Fruit fly (Drosophila melanogaster): ENCODE results near the gene Top2.

Gene Top2

dm6 chr2L:19439598-19440230, 13.6 kb downstream of the Top2 start (continued):
- TF ChIP-seq CG11762 (GFP tag; optimal IDR thresholded peaks at IDR 0.05; ENCODE audit: insufficient read depth) (no peak), CG6276 (GFP tag; optimal IDR thresholded peaks at IDR 0.05) (no peak), esn (GFP tag; optimal IDR thresholded peaks at IDR 0.05) (no peak), CG6854 (GFP tag; optimal IDR thresholded peaks at IDR 0.05) (no peak), fd59A (GFP tag; optimal IDR thresholded peaks at IDR 0.05) (peak; percentile 73), ss (GFP tag; optimal IDR thresholded peaks at IDR 0.05) (no peak), Ets21C (GFP tag; optimal IDR thresholded peaks at IDR 0.05) (peak; percentile 65), salr (GFP tag; optimal IDR thresholded peaks at IDR 0.05) (peak; percentile 34 to 75), Sox14 (GFP tag; optimal IDR thresholded peaks at IDR 0.05) (peak; percentile 77), CG6808 (GFP tag; optimal IDR thresholded peaks at IDR 0.05) (peak; percentile 51), CG9139 (GFP tag; optimal IDR thresholded peaks at IDR 0.05) (no peak), lz (GFP tag; optimal IDR thresholded peaks at IDR 0.05) (no peak), CG10631 (GFP tag; optimal IDR thresholded peaks at IDR 0.05) (peak; percentile 76), Hr38 (GFP tag; optimal IDR thresholded peaks at IDR 0.05) (no peak), topi (GFP tag; optimal IDR thresholded peaks at IDR 0.05) (peak; percentile 49), CG3919 (GFP tag; optimal IDR thresholded peaks at IDR 0.05) (peak; percentile 48), Smox (GFP tag; optimal IDR thresholded peaks at IDR 0.05) (peak; percentile 48), cyc (GFP tag; optimal IDR thresholded peaks at IDR 0.05) (peak; percentile 36), CG6163 (GFP tag; IDR thresholded peaks at IDR 0.05) (peak; percentile 71), CG11294 (GFP tag; IDR thresholded peaks at IDR 0.05) (no peak), OdsH (GFP tag; optimal IDR thresholded peaks at IDR 0.05) (peak; percentile 83), CG16779 (tag; optimal IDR thresholded peaks at IDR 0.05) (peak; percentile 33), Hr4 (GFP tag; optimal IDR thresholded peaks at IDR 0.05) (peak; percentile 81), CG7368 (GFP tag; optimal IDR thresholded peaks at IDR 0.05) (peak; percentile 7), Sox102F (GFP tag; optimal IDR thresholded peaks at IDR 0.05) (peak; percentile 16), CG15336 (GFP tag; IDR thresholded peaks at IDR 0.05) (peak; percentile 74), vri (GFP tag; optimal IDR thresholded peaks at IDR 0.05) (no peak), achi (GFP tag; optimal IDR thresholded peaks at IDR 0.05) (peak; percentile 83), dac (GFP tag; optimal IDR thresholded peaks at IDR 0.05) (peak; percentile 67), CG8119 (GFP tag; IDR thresholded peaks at IDR 0.05) (peak; percentile 77), net (GFP tag; optimal IDR thresholded peaks at IDR 0.05) (peak; percentile 86), CG8319 (GFP tag; optimal IDR thresholded peaks at IDR 0.05) (peak; percentile 7), Ets96B (tag; optimal IDR thresholded peaks at IDR 0.05) (peak; percentile 81), spab (GFP tag; optimal IDR thresholded peaks at IDR 0.05) (peak; percentile 27)

- TF ChIP-seq net (GFP tag; optimal IDR thresholded peaks at IDR 0.05) (no peak), Hr4 (GFP tag; optimal IDR thresholded peaks at IDR 0.05) (peak; percentile 18), pdm3 (GFP tag; optimal IDR thresholded peaks at IDR 0.05) (peak; percentile 10), Eip78C (GFP tag) (peak; percentile 76), CG11762 (GFP tag; optimal IDR thresholded peaks at IDR 0.05; ENCODE audit: insufficient read depth) (no peak), Hr39 (GFP tag; optimal IDR thresholded peaks at IDR 0.05) (no peak), CG8632 (GFP tag; optimal IDR thresholded peaks at IDR 0.05) (peak; percentile 4), esn (GFP tag; optimal IDR thresholded peaks at IDR 0.05) (peak; percentile 44), eg (GFP tag; IDR thresholded peaks at IDR 0.05) (peak; percentile 39; the same call in 1 of the 3 replicates), dsx (GFP tag; optimal IDR thresholded peaks at IDR 0.05; ENCODE audit: poor library complexity, severe bottlenecking) (peak; percentile 38), Lpt (GFP tag; optimal IDR thresholded peaks at IDR 0.05) (peak; percentile 18), CG6808 (GFP tag; optimal IDR thresholded peaks at IDR 0.05) (peak; percentile 99), CG11902 (GFP tag; optimal IDR thresholded peaks at IDR 0.05) (no peak), Ets21C (GFP tag; optimal IDR thresholded peaks at IDR 0.05) (no peak), CG11294 (GFP tag; IDR thresholded peaks at IDR 0.05) (no peak), achi (GFP tag; optimal IDR thresholded peaks at IDR 0.05) (peak; percentile 23), CG8119 (GFP tag; IDR thresholded peaks at IDR 0.05) (peak; percentile 57; the same call in 2 of the 3 replicates), lz (GFP tag; optimal IDR thresholded peaks at IDR 0.05) (no peak), CG7368 (GFP tag; optimal IDR thresholded peaks at IDR 0.05) (no peak), Ets96B (tag; optimal IDR thresholded peaks at IDR 0.05) (peak; percentile 43), ss (GFP tag; optimal IDR thresholded peaks at IDR 0.05) (peak; percentile 7 to 37), Eip75B (GFP tag; optimal IDR thresholded peaks at IDR 0.05) (peak; percentile 13), CG31627 (GFP tag; optimal IDR thresholded peaks at IDR 0.05) (no peak), CG8319 (GFP tag; optimal IDR thresholded peaks at IDR 0.05) (no peak), CG34406 (GFP tag; optimal IDR thresholded peaks at IDR 0.05) (no peak), CG6163 (GFP tag; IDR thresholded peaks at IDR 0.05) (peak; percentile 36; the same call in 1 of the 3 replicates), Blimp-1 (GFP tag; optimal IDR thresholded peaks at IDR 0.05) (peak; percentile 50)
Observed at dm6 chr2L:19438685-19439597, 14.3 kb downstream of the Top2 start.

Measured in whole organism, prepupa.